Worm (Caenorhabditis elegans): Measurements from ENCODE around the gene R03G5.6.

Gene R03G5.6

ce11 chrX:7782389-7782788 is 34.3 kb downstream of the R03G5.6 start, which contains the start of gene ZK154.4 (continued):
- TF ChIP-seq zip-2 (tag; optimal IDR thresholded peaks at IDR 0.05) (no peak), rbr-2 (tag; optimal IDR thresholded peaks at IDR 0.05) (peak; percentile 50), dmd-6 (GFP tag; IDR thresholded peaks at IDR 0.05) (0 out of 2 replicates have a peak, but pooled peaks have one; percentile 20), pha-4 (GFP tag; IDR thresholded peaks at IDR 0.05) (no peak), pha-4 (tag; optimal IDR thresholded peaks at IDR 0.05) (peak; percentile 87), daf-12 (tag; optimal IDR thresholded peaks at IDR 0.05) (no peak), hmg-1.1 (GFP tag; IDR thresholded peaks at IDR 0.05) (peak; percentile 55), dmd-9 (GFP tag; IDR thresholded peaks at IDR 0.05) (no peak), nhr-102 (tag; optimal IDR thresholded peaks at IDR 0.05) (no peak), vab-7 (GFP tag; IDR thresholded peaks at IDR 0.05) (no peak), lin-13 (GFP tag; optimal IDR thresholded peaks at IDR 0.05) (no peak), hlh-11 (tag; optimal IDR thresholded peaks at IDR 0.05) (peak; percentile 44), saeg-2 (GFP tag; IDR thresholded peaks at IDR 0.05) (no peak), nhr-42 (GFP tag; IDR thresholded peaks at IDR 0.05) (no peak), dpl-1 (GFP tag; optimal IDR thresholded peaks at IDR 0.05) (peak; percentile 43), ceh-20 (GFP tag; IDR thresholded peaks at IDR 0.05) (no peak)

ce11 chrX:7781827-7782226 is 34.9 kb downstream of the R03G5.6 start:
- TF ChIP-seq lin-15B (tag; optimal IDR thresholded peaks at IDR 0.05) (no peak), aha-1 (tag) (peak; percentile 91)

- TF ChIP-seq dve-1 (tag; optimal IDR thresholded peaks at IDR 0.05; ENCODE audit: insufficient read depth) = no peak
- TF ChIP-seq D1046.2 (GFP tag; IDR thresholded peaks at IDR 0.05) = no peak
- peak; percentile 93 for TF ChIP-seq aha-1 (tag)
- peak; percentile 36; the same call in 1 of the 2 replicates for TF ChIP-seq egl-43 (GFP tag; IDR thresholded peaks at IDR 0.05)
- TF ChIP-seq lin-39 (tag; optimal IDR thresholded peaks at IDR 0.05) = no peak
- TF ChIP-seq hlh-30 (tag; optimal IDR thresholded peaks at IDR 0.05; ENCODE audit: insufficient read depth) = no peak
Measured at ce11 chrX:7779527-7780033, 37.1 kb downstream of the R03G5.6 start, which contains the start of gene ZK154.1. ZK154.1 (plus strand) TSS chrX:7779577.

- TF ChIP-seq ceh-28 (tag; optimal IDR thresholded peaks at IDR 0.05) (no peak), zag-1 (tag; optimal IDR thresholded peaks at IDR 0.05) (no peak), tra-1 (GFP tag; IDR thresholded peaks at IDR 0.05) (no peak), ceh-44 (GFP tag; IDR thresholded peaks at IDR 0.05) (no peak), D1046.2 (GFP tag; IDR thresholded peaks at IDR 0.05) (no peak), spr-1 (tag; optimal IDR thresholded peaks at IDR 0.05) (no peak), php-3 (GFP tag; IDR thresholded peaks at IDR 0.05) (no peak), lsy-2 (tag; optimal IDR thresholded peaks at IDR 0.05) (no peak), ama-1 (optimal IDR thresholded peaks at IDR 0.05) (no peak), nhr-11 (tag; optimal IDR thresholded peaks at IDR 0.05) (no peak), unc-130 (GFP tag; optimal IDR thresholded peaks at IDR 0.05) (no peak)
Measured at ce11 chrX:7778786-7779185, 37.9 kb downstream of the R03G5.6 start.

ce11 chrX:7776509-7777001 is 40.2 kb downstream of the R03G5.6 start, which contains the start of gene mec-7:
mec-7 (minus strand) TSS chrX:7776689.
- TF ChIP-seq unc-62 (GFP tag; optimal IDR thresholded peaks at IDR 0.05 in 1 of 2) (peak in 1 of 2 experiments; percentile 97), unc-62 (tag; optimal IDR thresholded peaks at IDR 0.05) (no peak), nhr-42 (GFP tag; IDR thresholded peaks at IDR 0.05) (no peak), T26A8.4 (GFP tag; IDR thresholded peaks at IDR 0.05) (no peak), lin-13 (GFP tag; optimal IDR thresholded peaks at IDR 0.05) (no peak), aha-1 (tag) (peak; percentile 93), F37D6.2 (tag; optimal IDR thresholded peaks at IDR 0.05) (no peak)

All from whole organism, L4 larva.